Worm (Caenorhabditis elegans): ENCODE measurements around the gene F42A9.9.
A peak's percentile ranks its signal among the peaks of the same experiment; 100 is the strongest.

Gene F42A9.9

ce11 chrIV:8620102-8620733, 18.4 kb downstream of the F42A9.9 start, which contains the start of gene lin-49 (continued):
- TF ChIP-seq ceh-82 (tag; optimal IDR thresholded peaks at IDR 0.05) (peak in 2 of 3 experiments; percentile 31 to 63), ets-5 (GFP tag; IDR thresholded peaks at IDR 0.05) (no peak), sptf-1 (tag; optimal IDR thresholded peaks at IDR 0.05) (no peak), unc-62 (GFP tag; optimal IDR thresholded peaks at IDR 0.05) (no peak), snpc-4 (tag; optimal IDR thresholded peaks at IDR 0.05) (no peak), unc-98 (GFP tag; IDR thresholded peaks at IDR 0.05) (no peak), lin-35 (GFP tag; optimal IDR thresholded peaks at IDR 0.05) (peak; percentile 64 to 79), zip-4 (GFP tag; optimal IDR thresholded peaks at IDR 0.05) (no peak), lin-14 (GFP tag; optimal IDR thresholded peaks at IDR 0.05) (peak; percentile 95), zag-1 (tag; optimal IDR thresholded peaks at IDR 0.05) (no peak), unc-86 (tag; optimal IDR thresholded peaks at IDR 0.05) (no peak), elt-2 (tag; optimal IDR thresholded peaks at IDR 0.05) (no peak), lin-39 (tag; optimal IDR thresholded peaks at IDR 0.05) (no peak), alr-1 (tag; optimal IDR thresholded peaks at IDR 0.05; ENCODE audit: borderline replicate concordance) (no peak), blmp-1 (tag; optimal IDR thresholded peaks at IDR 0.05) (peak; percentile 86), nhr-84 (tag; optimal IDR thresholded peaks at IDR 0.05) (no peak), jun-1 (tag; optimal IDR thresholded peaks at IDR 0.05) (peak; percentile 9), sox-4 (tag; optimal IDR thresholded peaks at IDR 0.05) (no peak), ztf-11 (tag; optimal IDR thresholded peaks at IDR 0.05) (no peak), efl-1 (optimal IDR thresholded peaks at IDR 0.05) (peak; percentile 66 to 74), efl-1 (GFP tag; optimal IDR thresholded peaks at IDR 0.05 in 1 of 2) (peak; percentile 53 to 90), lsy-2 (tag; optimal IDR thresholded peaks at IDR 0.05) (peak; percentile 32 to 75), fkh-8 (tag; optimal IDR thresholded peaks at IDR 0.05) (peak; percentile 70), snu-23 (GFP tag; optimal IDR thresholded peaks at IDR 0.05) (peak; percentile 80), mef-2 (tag; optimal IDR thresholded peaks at IDR 0.05) (no peak), fos-1 (tag; optimal IDR thresholded peaks at IDR 0.05) (peak; percentile 57), nhr-19 (GFP tag; conservative IDR thresholded peaks at IDR 0.05) (no peak), ceh-63 (GFP tag; optimal IDR thresholded peaks at IDR 0.05) (no peak), nhr-77 (tag; optimal IDR thresholded peaks at IDR 0.05) (no peak), unc-30 (tag; optimal IDR thresholded peaks at IDR 0.05) (no peak), ces-1 (GFP tag; optimal IDR thresholded peaks at IDR 0.05) (no peak), isw-1 (GFP tag; IDR thresholded peaks at IDR 0.05) (no peak), ztf-4 (tag; optimal IDR thresholded peaks at IDR 0.05) (peak; percentile 42), dpl-1 (GFP tag; optimal IDR thresholded peaks at IDR 0.05) (peak; percentile 31 to 48 (median 44)), hlh-4 (tag; optimal IDR thresholded peaks at IDR 0.05) (no peak), tbx-2 (tag; optimal IDR thresholded peaks at IDR 0.05) (peak; percentile 42), nhr-76 (tag; optimal IDR thresholded peaks at IDR 0.05) (no peak), skn-1 (tag; optimal IDR thresholded peaks at IDR 0.05) (no peak), tlp-1 (tag; optimal IDR thresholded peaks at IDR 0.05) (no peak), pag-3 (tag; optimal IDR thresholded peaks at IDR 0.05; ENCODE audit: borderline replicate concordance, insufficient read depth) (no peak), nhr-71 (tag; optimal IDR thresholded peaks at IDR 0.05) (peak; percentile 76), nhr-237 (tag; optimal IDR thresholded peaks at IDR 0.05) (no peak), lin-13 (GFP tag; optimal IDR thresholded peaks at IDR 0.05) (peak; percentile 43), ceh-8 (GFP tag; optimal IDR thresholded peaks at IDR 0.05) (no peak)

DNA sequence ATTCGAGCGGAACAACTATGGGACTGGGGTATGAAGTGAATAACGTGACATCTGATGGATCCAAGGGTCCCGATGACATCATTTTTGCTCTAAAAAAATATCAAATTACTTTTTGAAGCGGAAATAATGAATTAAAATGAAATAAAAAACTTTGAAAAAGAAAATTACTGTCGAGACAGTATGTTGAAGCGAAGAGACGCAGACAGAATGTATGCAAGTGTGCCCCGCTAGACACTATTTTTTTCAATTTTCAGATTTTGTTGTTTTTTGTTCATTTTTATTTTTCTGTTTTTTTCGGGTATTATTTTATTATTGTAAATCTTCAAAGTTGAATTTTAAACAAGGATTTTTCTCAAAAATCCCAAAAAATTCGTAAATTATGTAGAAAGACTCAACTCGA, 20.0 kb downstream of the F42A9.9 start, which contains the start of gene F42A9.8:
F42A9.8 (minus strand) TSS at position 88 of the 400 bp plus-strand sequence.
- TF ChIP-seq blmp-1 (tag; optimal IDR thresholded peaks at IDR 0.05) (peak; percentile 6), ces-1 (GFP tag; optimal IDR thresholded peaks at IDR 0.05) (no peak), lin-35 (GFP tag; optimal IDR thresholded peaks at IDR 0.05) (peak in 1 of 2 experiments; percentile 42), ceh-82 (tag; optimal IDR thresholded peaks at IDR 0.05) (peak in 1 of 3 experiments; percentile 11), zag-1 (tag; optimal IDR thresholded peaks at IDR 0.05) (no peak), sox-4 (tag; optimal IDR thresholded peaks at IDR 0.05) (no peak), nhr-19 (GFP tag; conservative IDR thresholded peaks at IDR 0.05) (no peak), efl-1 (optimal IDR thresholded peaks at IDR 0.05) (peak; percentile 25 to 26), efl-1 (GFP tag; optimal IDR thresholded peaks at IDR 0.05 in 1 of 2) (peak; percentile 39 to 85), nhr-77 (tag; optimal IDR thresholded peaks at IDR 0.05) (no peak), lin-14 (GFP tag; optimal IDR thresholded peaks at IDR 0.05) (peak; percentile 42), dpl-1 (GFP tag; optimal IDR thresholded peaks at IDR 0.05) (peak in 1 of 3 experiments; percentile 30), pag-3 (tag; optimal IDR thresholded peaks at IDR 0.05; ENCODE audit: borderline replicate concordance, insufficient read depth) (no peak), nhr-71 (tag; optimal IDR thresholded peaks at IDR 0.05) (peak; percentile 31), fkh-8 (tag; optimal IDR thresholded peaks at IDR 0.05) (no peak), lir-3 (tag; optimal IDR thresholded peaks at IDR 0.05; ENCODE audit: poor library complexity) (no peak), lsy-2 (tag; optimal IDR thresholded peaks at IDR 0.05) (peak; percentile 18 to 49), nhr-84 (tag; optimal IDR thresholded peaks at IDR 0.05) (no peak), tlp-1 (tag; optimal IDR thresholded peaks at IDR 0.05) (no peak), mep-1 (tag; optimal IDR thresholded peaks at IDR 0.05) (peak; percentile 21), nhr-47 (tag; optimal IDR thresholded peaks at IDR 0.05) (no peak), lin-13 (GFP tag; optimal IDR thresholded peaks at IDR 0.05) (no peak), snu-23 (GFP tag; optimal IDR thresholded peaks at IDR 0.05) (peak; percentile 35), nhr-20 (tag; optimal IDR thresholded peaks at IDR 0.05) (peak; percentile 6)
